Fruit fly (Drosophila melanogaster): ENCODE data around the gene CG32264.

CG32264 gene

dm6 chr3L:3772284-3772987 is 33.8 kb downstream of the CG32264 start (continued):
- TF ChIP-seq Lhr (GFP tag; optimal IDR thresholded peaks at IDR 0.05) (no peak), gsb-n (tag; optimal IDR thresholded peaks at IDR 0.05) (no peak), az2 (GFP tag; optimal IDR thresholded peaks at IDR 0.05) (peak; percentile 26), Hsf (GFP tag; optimal IDR thresholded peaks at IDR 0.05) (no peak), Dek (tag; optimal IDR thresholded peaks at IDR 0.05) (peak; percentile 12), CG6765 (GFP tag; optimal IDR thresholded peaks at IDR 0.05) (no peak), CG10654 (GFP tag; optimal IDR thresholded peaks at IDR 0.05) (no peak), H2.0 (GFP tag; IDR thresholded peaks at IDR 0.05) (peak; percentile 42; the same call in 1 of the 2 replicates), CG7786 (GFP tag; optimal IDR thresholded peaks at IDR 0.05) (peak; percentile 18), dysf (GFP tag; IDR thresholded peaks at IDR 0.05) (peak; percentile 50; the same call in 2 of the 3 replicates), pb (GFP tag; optimal IDR thresholded peaks at IDR 0.05) (no peak), CG10274 (GFP tag; optimal IDR thresholded peaks at IDR 0.05) (no peak), dimm (GFP tag; IDR thresholded peaks at IDR 0.05) (no peak), CG9817 (tag; optimal IDR thresholded peaks at IDR 0.05) (peak; percentile 54), Dbx (GFP tag; IDR thresholded peaks at IDR 0.05) (no peak), CG11085 (GFP tag; IDR thresholded peaks at IDR 0.05) (no peak), otp (GFP tag; IDR thresholded peaks at IDR 0.05) (peak; percentile 21; the same call in 1 of the 3 replicates), CG14860 (GFP tag; IDR thresholded peaks at IDR 0.05; ENCODE audit: partially characterized antibody) (no peak), CG13296 (GFP tag; optimal IDR thresholded peaks at IDR 0.05) (no peak), eve (GFP tag; optimal IDR thresholded peaks at IDR 0.05) (peak in 1 of 2 experiments; percentile 49), slbo (GFP tag; IDR thresholded peaks at IDR 0.05) (peak; percentile 64; the same call in 1 of the 2 replicates), CG6854 (GFP tag; optimal IDR thresholded peaks at IDR 0.05) (no peak), sob (GFP tag; IDR thresholded peaks at IDR 0.05) (no peak), Xrp1 (GFP tag; IDR thresholded peaks at IDR 0.05) (0 out of 2 replicates have a peak, but pooled peaks have one; percentile 23), da (GFP tag; optimal IDR thresholded peaks at IDR 0.05) (no peak), CG15011 (GFP tag; optimal IDR thresholded peaks at IDR 0.05) (no peak), nmo (GFP tag; optimal IDR thresholded peaks at IDR 0.05) (no peak), gsb (GFP tag; IDR thresholded peaks at IDR 0.05) (no peak), CG34224 (GFP tag; IDR thresholded peaks at IDR 0.05; ENCODE audit: partially characterized antibody) (peak; percentile 23; the same call in 1 of the 3 replicates), grau (tag; optimal IDR thresholded peaks at IDR 0.05) (peak; percentile 40), CG13624 (GFP tag; optimal IDR thresholded peaks at IDR 0.05) (peak; percentile 17), zfh2 (GFP tag; optimal IDR thresholded peaks at IDR 0.05) (peak; percentile 34), hkb (optimal IDR thresholded peaks at IDR 0.05) (no peak), hkb (GFP tag; IDR thresholded peaks at IDR 0.05) (peak; percentile 44), schlank (tag; optimal IDR thresholded peaks at IDR 0.05) (no peak), BEAF-32 (GFP tag; optimal IDR thresholded peaks at IDR 0.05) (peak; percentile 48), CG1602 (GFP tag; optimal IDR thresholded peaks at IDR 0.05) (no peak), CG9797 (GFP tag; optimal IDR thresholded peaks at IDR 0.05) (no peak), dpn (GFP tag; optimal IDR thresholded peaks at IDR 0.05) (peak; percentile 11 to 25), CG7987 (GFP tag; optimal IDR thresholded peaks at IDR 0.05) (peak; percentile 11), CG3838 (GFP tag; optimal IDR thresholded peaks at IDR 0.05) (no peak), Camta (GFP tag; optimal IDR thresholded peaks at IDR 0.05) (no peak), Pdp1 (GFP tag; optimal IDR thresholded peaks at IDR 0.05) (peak in 1 of 2 experiments; percentile 10), row (GFP tag; IDR thresholded peaks at IDR 0.05) (peak; percentile 55), Sox102F (GFP tag; optimal IDR thresholded peaks at IDR 0.05) (peak; percentile 49), sug (tag; optimal IDR thresholded peaks at IDR 0.05) (peak; percentile 31), CkIIα-i1 (GFP tag; IDR thresholded peaks at IDR 0.05) (no peak), gem (tag; optimal IDR thresholded peaks at IDR 0.05) (peak; percentile 50), Mes4 (GFP tag; optimal IDR thresholded peaks at IDR 0.05) (no peak), CG30403 (GFP tag; optimal IDR thresholded peaks at IDR 0.05) (peak; percentile 29)
